Worm (Caenorhabditis elegans): ENCODE data around the gene M7.7.

- TF ChIP-seq ama-1 (optimal IDR thresholded peaks at IDR 0.05) (no peak), unc-42 (tag; optimal IDR thresholded peaks at IDR 0.05) (no peak), sdc-2 (tag; optimal IDR thresholded peaks at IDR 0.05) (no peak), ceh-14 (tag; optimal IDR thresholded peaks at IDR 0.05) (no peak), hlh-8 (tag; optimal IDR thresholded peaks at IDR 0.05) (no peak)
Observed at ce11 chrIV:11103501-11103900, 13.9 kb downstream of the M7.7 start.

Data from whole organism, late embryonic.